Fruit fly (Drosophila melanogaster): ENCODE results near the gene Mlc1.

Gene Mlc1

DNA sequence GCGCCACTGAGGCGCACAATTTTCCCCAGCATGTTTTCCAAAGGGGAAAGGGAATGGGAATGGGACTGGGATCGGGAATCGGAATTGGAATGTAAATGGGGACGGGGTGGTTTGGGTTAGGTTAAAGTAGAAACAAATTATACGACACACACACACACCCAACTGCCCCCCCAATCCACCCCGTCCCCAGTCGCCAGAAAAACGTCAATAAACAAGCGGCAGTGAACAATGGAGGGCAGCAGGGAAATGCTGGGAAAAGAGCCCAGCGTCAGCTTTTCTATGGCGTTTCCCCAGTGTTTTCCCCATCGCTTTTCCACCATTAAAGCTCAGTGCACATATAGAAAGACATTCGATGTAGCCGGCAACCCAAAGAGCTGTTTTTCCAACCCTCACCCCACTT is 49.4 kb downstream of the Mlc1 start:
- TF ChIP-seq Dfd (GFP tag; optimal IDR thresholded peaks at IDR 0.05) (no peak), HLH106 (tag; optimal IDR thresholded peaks at IDR 0.05) (no peak), CG32264 (GFP tag; optimal IDR thresholded peaks at IDR 0.05) (no peak), CrebA (GFP tag; optimal IDR thresholded peaks at IDR 0.05; ENCODE audit: borderline replicate concordance) (no peak), OdsH (GFP tag; optimal IDR thresholded peaks at IDR 0.05) (no peak), N (GFP tag; optimal IDR thresholded peaks at IDR 0.05) (no peak), foxo (GFP tag; optimal IDR thresholded peaks at IDR 0.05) (no peak), lola (GFP tag; optimal IDR thresholded peaks at IDR 0.05) (no peak), h (GFP tag; optimal IDR thresholded peaks at IDR 0.05) (no peak), Hnf4 (GFP tag; optimal IDR thresholded peaks at IDR 0.05) (no peak), brk (GFP tag; optimal IDR thresholded peaks at IDR 0.05) (no peak)

DNA sequence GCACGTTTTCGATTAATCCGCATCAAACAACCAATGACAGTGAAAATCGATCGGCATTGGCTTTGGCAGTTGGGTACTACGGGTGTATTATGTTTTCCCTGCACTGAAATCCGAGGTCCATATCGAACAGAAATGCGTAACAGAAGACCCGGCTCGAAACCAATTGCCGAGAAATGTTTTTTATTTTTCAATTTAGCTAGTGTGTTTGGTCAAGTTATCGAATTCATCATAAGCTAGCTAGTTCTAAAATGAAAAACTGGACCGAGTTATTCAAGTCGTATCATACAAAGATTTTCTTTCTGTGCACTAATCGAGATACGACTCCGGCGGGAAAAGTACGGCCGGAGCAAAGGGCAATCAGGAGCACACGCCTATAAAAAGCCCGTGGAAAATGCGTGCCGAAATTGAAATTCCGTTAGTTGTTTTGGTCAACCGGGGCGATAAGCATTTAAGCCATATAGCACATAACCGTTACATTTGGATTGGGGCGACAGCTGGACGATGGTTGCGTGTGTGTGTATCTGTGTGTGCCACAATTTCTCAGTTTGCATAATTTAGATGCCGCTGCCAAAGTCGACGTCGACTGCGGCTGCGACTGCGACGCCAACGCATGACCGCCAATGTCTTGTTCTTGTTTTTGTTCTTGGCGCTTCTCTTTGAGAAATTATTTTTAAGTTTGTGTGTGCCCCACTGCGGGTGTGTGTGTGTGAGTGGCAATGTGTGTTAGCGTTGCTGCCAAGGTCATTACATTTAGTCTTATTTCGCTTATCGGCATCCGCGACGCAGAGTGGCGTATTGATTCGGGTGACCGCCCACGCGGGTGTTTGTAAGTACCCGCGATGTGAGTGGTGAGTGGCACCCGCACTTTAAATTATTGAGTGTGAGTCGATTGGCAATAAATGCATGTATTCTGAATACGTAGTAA is 50.6 kb downstream of the Mlc1 start:
- TF ChIP-seq dl (GFP tag; optimal IDR thresholded peaks at IDR 0.05; ENCODE audit: insufficient read depth in 1 of 2, partially characterized antibody in 2 of 2) (no peak), Hr78 (GFP tag; optimal IDR thresholded peaks at IDR 0.05) (no peak), Jra (GFP tag; optimal IDR thresholded peaks at IDR 0.05) (no peak)

DNA sequence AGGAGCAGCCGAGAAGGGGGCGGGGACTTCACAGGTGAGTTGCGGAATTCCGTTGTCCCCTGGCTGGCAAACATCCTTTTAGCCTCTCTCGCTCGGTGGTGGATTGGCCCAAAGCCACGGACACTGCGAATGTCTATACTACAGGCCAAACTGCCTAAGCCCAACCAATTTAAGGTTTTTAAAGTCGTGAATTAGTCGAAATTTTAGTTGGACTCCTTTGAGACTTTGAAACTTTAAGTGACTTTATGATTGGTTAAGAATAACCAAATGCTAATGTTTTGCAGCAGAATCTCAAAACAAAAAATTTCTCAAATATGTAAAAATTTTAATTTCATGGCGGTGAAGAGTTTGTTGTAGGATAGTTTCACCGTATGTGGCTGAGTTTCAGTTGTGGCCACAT is 51.4 kb downstream of the Mlc1 start:
- TF ChIP-seq Rel (GFP tag; optimal IDR thresholded peaks at IDR 0.05) (no peak), Rel (tag; optimal IDR thresholded peaks at IDR 0.05) (no peak), tai (GFP tag; optimal IDR thresholded peaks at IDR 0.05) (no peak), CG9705 (GFP tag; optimal IDR thresholded peaks at IDR 0.05) (no peak), Jra (GFP tag; optimal IDR thresholded peaks at IDR 0.05) (no peak), Myc (optimal IDR thresholded peaks at IDR 0.05) (no peak), Mio (GFP tag; optimal IDR thresholded peaks at IDR 0.05) (no peak), CrebA (GFP tag; optimal IDR thresholded peaks at IDR 0.05; ENCODE audit: borderline replicate concordance) (no peak), Hr83 (GFP tag; optimal IDR thresholded peaks at IDR 0.05; ENCODE audit: poor library complexity, severe bottlenecking) (no peak), dmrt93B (GFP tag; optimal IDR thresholded peaks at IDR 0.05) (no peak), fru (GFP tag; optimal IDR thresholded peaks at IDR 0.05) (no peak), psq (GFP tag; optimal IDR thresholded peaks at IDR 0.05) (no peak), br (GFP tag; optimal IDR thresholded peaks at IDR 0.05) (no peak), jim (GFP tag; optimal IDR thresholded peaks at IDR 0.05) (no peak), foxo (GFP tag; optimal IDR thresholded peaks at IDR 0.05) (no peak), h (GFP tag; optimal IDR thresholded peaks at IDR 0.05) (no peak), Dif (GFP tag; optimal IDR thresholded peaks at IDR 0.05; ENCODE audit: partially characterized antibody) (no peak), OdsH (GFP tag; optimal IDR thresholded peaks at IDR 0.05) (no peak), woc (GFP tag; optimal IDR thresholded peaks at IDR 0.05) (no peak), Dfd (GFP tag; optimal IDR thresholded peaks at IDR 0.05) (no peak)

DNA sequence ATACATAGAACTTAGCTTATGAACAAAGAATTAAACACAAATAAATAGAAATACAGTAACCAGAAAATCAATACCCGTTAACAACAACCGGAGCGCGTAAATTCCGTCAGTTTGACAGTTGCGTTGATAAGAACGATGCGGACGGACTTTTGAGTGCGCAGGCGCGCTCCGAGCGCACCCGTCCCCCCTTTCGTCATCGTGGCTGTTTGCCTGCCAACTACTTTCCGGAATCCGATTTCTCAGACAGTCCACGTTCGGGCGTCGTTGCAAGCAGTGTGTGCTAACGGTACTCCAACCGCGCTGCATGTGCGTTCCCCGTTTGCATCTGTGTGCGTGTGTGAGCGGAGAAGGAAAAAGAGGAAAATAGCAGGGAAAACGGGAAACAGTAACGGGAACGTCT is 52.0 kb downstream of the Mlc1 start:
- no peak for TF ChIP-seq tai (GFP tag; optimal IDR thresholded peaks at IDR 0.05)
- no peak for TF ChIP-seq psq (GFP tag; optimal IDR thresholded peaks at IDR 0.05)
- TF ChIP-seq dsf (GFP tag; optimal IDR thresholded peaks at IDR 0.05; ENCODE audit: borderline replicate concordance): no peak
- TF ChIP-seq Hr83 (GFP tag; optimal IDR thresholded peaks at IDR 0.05; ENCODE audit: poor library complexity, severe bottlenecking): no peak
- TF ChIP-seq br (GFP tag; optimal IDR thresholded peaks at IDR 0.05): no peak
- no peak for TF ChIP-seq CrebA (GFP tag; optimal IDR thresholded peaks at IDR 0.05; ENCODE audit: borderline replicate concordance)
- TF ChIP-seq sv (GFP tag; optimal IDR thresholded peaks at IDR 0.05): no peak

DNA sequence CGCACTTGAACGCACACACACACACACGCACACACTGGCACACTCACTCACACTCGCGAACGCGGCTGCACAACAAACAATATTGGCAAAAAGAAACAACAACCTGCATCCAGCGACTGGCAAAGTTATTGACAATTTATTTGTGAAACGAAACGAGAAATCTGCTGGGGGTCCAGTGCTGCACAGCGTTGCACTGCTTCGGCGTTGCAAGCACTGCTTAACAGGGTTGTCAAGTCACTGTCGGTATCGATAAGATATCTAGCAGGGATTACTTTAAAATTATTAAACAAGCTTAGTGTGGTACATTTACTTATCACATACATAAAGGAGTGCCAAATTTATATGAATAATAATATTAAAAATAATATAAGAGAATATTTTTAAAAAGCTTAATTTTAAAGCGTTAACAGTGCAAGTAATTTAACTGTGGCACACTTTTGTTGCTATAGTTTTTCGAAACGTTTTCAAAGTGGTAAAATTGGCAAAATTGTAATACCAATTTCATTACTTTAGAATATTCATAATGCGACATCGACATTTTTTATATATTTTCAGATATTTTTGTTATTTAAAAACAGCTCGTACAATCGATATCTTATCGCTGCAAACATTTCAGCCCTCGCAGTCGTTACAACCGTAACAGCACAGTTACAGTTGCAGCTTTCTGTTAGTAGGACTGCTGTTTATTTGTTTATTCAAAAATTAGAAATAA is 52.6 kb downstream of the Mlc1 start, which contains the start of the genes dsd and Tusp:
Gene dsd, minus strand, starts transcription at position 179 of the 712 bp plus-strand sequence.
Gene Tusp, plus strand, starts transcription at position 662 of the 712 bp plus-strand sequence.
- TF ChIP-seq brk (GFP tag; optimal IDR thresholded peaks at IDR 0.05): peak; percentile 55
- TF ChIP-seq lola (GFP tag; optimal IDR thresholded peaks at IDR 0.05): no peak
- peak; percentile 79 for TF ChIP-seq jim (GFP tag; optimal IDR thresholded peaks at IDR 0.05)
- peak; percentile 72 for TF ChIP-seq fru (GFP tag; optimal IDR thresholded peaks at IDR 0.05)
- no peak for TF ChIP-seq tai (GFP tag; optimal IDR thresholded peaks at IDR 0.05)
- TF ChIP-seq Sp1 (GFP tag; optimal IDR thresholded peaks at IDR 0.05): peak; percentile 60
- no peak for TF ChIP-seq sage (GFP tag; optimal IDR thresholded peaks at IDR 0.05)
- peak; percentile 46 for TF ChIP-seq Jra (GFP tag; optimal IDR thresholded peaks at IDR 0.05)
- TF ChIP-seq woc (GFP tag; optimal IDR thresholded peaks at IDR 0.05): peak; percentile 67
- TF ChIP-seq Dif (GFP tag; optimal IDR thresholded peaks at IDR 0.05; ENCODE audit: partially characterized antibody): no peak
- peak; percentile 57 for TF ChIP-seq OdsH (GFP tag; optimal IDR thresholded peaks at IDR 0.05)
- peak; percentile 68 for TF ChIP-seq GATAd (GFP tag; optimal IDR thresholded peaks at IDR 0.05)
- peak; percentile 82 for TF ChIP-seq rgr (GFP tag; optimal IDR thresholded peaks at IDR 0.05)
- no peak for TF ChIP-seq Abd-B (GFP tag; optimal IDR thresholded peaks at IDR 0.05)
- peak; percentile 66 for TF ChIP-seq dmrt93B (GFP tag; optimal IDR thresholded peaks at IDR 0.05)
- TF ChIP-seq Hr83 (GFP tag; optimal IDR thresholded peaks at IDR 0.05; ENCODE audit: poor library complexity, severe bottlenecking): peak; percentile 94
- TF ChIP-seq Rel (GFP tag; optimal IDR thresholded peaks at IDR 0.05): no peak
- peak; percentile 71 for TF ChIP-seq Rel (tag; optimal IDR thresholded peaks at IDR 0.05)
- TF ChIP-seq h (GFP tag; optimal IDR thresholded peaks at IDR 0.05): peak; percentile 79
- no peak for TF ChIP-seq usp (GFP tag; optimal IDR thresholded peaks at IDR 0.05)
- peak; percentile 12 for TF ChIP-seq dsf (GFP tag; optimal IDR thresholded peaks at IDR 0.05; ENCODE audit: borderline replicate concordance)
- TF ChIP-seq Hr78 (GFP tag; optimal IDR thresholded peaks at IDR 0.05): no peak
- TF ChIP-seq Mio (GFP tag; optimal IDR thresholded peaks at IDR 0.05): peak; percentile 27
- TF ChIP-seq psq (GFP tag; optimal IDR thresholded peaks at IDR 0.05): peak; percentile 71
- peak; percentile 60 for TF ChIP-seq CG9705 (GFP tag; optimal IDR thresholded peaks at IDR 0.05)

All from whole organism, wandering third instar larva.